Worm (Caenorhabditis elegans): ENCODE results near the gene ttr-17.

The ttr-17 gene

ce11 chrIV:11049806-11050205 is 17.0 kb downstream of the ttr-17 start, which contains the start of gene F36H1.3:
TSS of gene F36H1.3 (plus strand) at chrIV:11050128.
- no peak for TF ChIP-seq pha-2 (tag; optimal IDR thresholded peaks at IDR 0.05)

DNA sequence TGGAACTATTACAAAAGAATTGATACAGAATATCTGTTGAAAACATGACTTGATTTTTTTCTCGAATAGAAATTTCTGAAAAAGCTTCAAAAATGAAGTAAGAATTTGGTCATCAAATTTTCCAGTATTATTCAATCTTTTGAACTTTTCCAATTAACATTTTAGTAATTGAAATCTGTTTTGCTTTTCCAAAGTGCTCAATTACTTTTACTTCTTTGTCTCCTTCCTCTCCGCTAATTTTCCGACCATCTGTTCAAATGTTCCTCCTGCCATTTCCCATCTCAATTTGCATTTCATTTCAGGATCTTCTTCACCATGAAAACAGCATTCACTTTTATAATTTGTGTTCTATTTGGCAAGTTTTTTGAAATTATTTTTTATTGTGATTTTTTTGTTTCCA is 18.0 kb downstream of the ttr-17 start, which contains the start of gene F36H1.11:
F36H1.11 (plus strand) TSS at position 301 of the 400 bp plus-strand sequence.
- TF ChIP-seq tbx-2 (tag; optimal IDR thresholded peaks at IDR 0.05) (no peak), fkh-6 (tag; optimal IDR thresholded peaks at IDR 0.05) (no peak), hlh-13 (GFP tag; optimal IDR thresholded peaks at IDR 0.05) (no peak), che-1 (tag; optimal IDR thresholded peaks at IDR 0.05) (no peak), K09A11.1 (tag; optimal IDR thresholded peaks at IDR 0.05; ENCODE audit: insufficient read depth) (no peak), unc-42 (tag; optimal IDR thresholded peaks at IDR 0.05) (peak; percentile 44)

DNA sequence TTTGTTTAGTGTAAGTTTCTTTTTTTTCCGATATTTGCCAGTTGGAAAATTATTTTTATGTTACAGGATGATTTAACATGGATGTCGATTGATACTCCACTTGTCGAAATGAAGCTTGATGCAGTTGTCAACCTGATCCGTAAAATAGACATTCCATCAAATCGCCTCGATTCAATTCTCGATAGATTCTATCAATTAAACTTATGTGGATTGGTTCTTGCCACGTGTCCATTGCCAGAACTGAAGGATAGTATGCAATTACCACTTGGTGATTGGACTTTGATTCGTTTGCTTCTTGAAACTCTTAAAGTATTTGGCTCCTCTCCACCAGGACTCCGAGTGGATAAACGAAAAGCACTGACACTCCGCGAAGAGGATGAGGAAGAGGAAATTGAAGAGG is 22.4 kb downstream of the ttr-17 start:
- TF ChIP-seq ttx-3 (tag; optimal IDR thresholded peaks at IDR 0.05) (no peak), ceh-19 (GFP tag; optimal IDR thresholded peaks at IDR 0.05) (no peak), gmeb-2 (tag; optimal IDR thresholded peaks at IDR 0.05) (no peak), Y22D7AL.16 (tag; optimal IDR thresholded peaks at IDR 0.05) (no peak), dmd-4 (tag; optimal IDR thresholded peaks at IDR 0.05; ENCODE audit: borderline replicate concordance) (no peak), ceh-22 (tag; optimal IDR thresholded peaks at IDR 0.05) (no peak), lim-6 (tag; optimal IDR thresholded peaks at IDR 0.05) (no peak), npax-4 (tag; optimal IDR thresholded peaks at IDR 0.05) (no peak), sdc-2 (tag; optimal IDR thresholded peaks at IDR 0.05) (no peak), nfya-1 (tag; optimal IDR thresholded peaks at IDR 0.05) (no peak), fkh-10 (GFP tag; optimal IDR thresholded peaks at IDR 0.05) (no peak), dve-1 (tag; optimal IDR thresholded peaks at IDR 0.05) (no peak), K09A11.1 (tag; optimal IDR thresholded peaks at IDR 0.05; ENCODE audit: insufficient read depth) (no peak), ceh-24 (tag; optimal IDR thresholded peaks at IDR 0.05) (no peak)

DNA sequence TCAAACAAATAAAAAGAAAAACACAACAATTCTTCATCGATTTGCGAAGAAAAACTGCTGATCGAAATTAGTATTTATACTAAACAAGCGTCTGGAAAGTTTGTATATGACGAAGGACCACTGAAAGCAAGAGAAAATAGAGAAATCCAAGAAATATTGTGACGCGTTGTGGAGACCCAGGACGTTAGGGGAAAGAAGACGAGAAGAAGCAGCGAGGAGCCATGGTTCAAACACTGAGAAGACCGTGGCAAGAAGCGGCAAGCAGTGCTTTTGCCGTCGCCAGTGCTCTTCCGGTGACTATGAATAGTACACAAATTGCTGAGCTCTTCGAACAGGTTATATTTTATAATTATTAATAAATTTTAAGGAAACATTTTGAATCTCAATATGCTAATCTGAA is 28.2 kb downstream of the ttr-17 start:
- TF ChIP-seq ceh-9 (tag; optimal IDR thresholded peaks at IDR 0.05), result no peak
- TF ChIP-seq nfya-1 (tag; optimal IDR thresholded peaks at IDR 0.05), result peak; percentile 17
- peak; percentile 6 for TF ChIP-seq tbx-2 (tag; optimal IDR thresholded peaks at IDR 0.05)

ce11 chrIV:11038618-11038664 is 28.4 kb downstream of the ttr-17 start, which contains the start of gene kdin-1:
TSS of gene kdin-1 (plus strand) at chrIV:11038655.
- no peak for TF ChIP-seq nfya-1 (tag; optimal IDR thresholded peaks at IDR 0.05)
- TF ChIP-seq hlh-8 (tag; optimal IDR thresholded peaks at IDR 0.05), result no peak
- TF ChIP-seq ceh-31 (tag; optimal IDR thresholded peaks at IDR 0.05), result no peak
- no peak for TF ChIP-seq Y22D7AL.16 (tag; optimal IDR thresholded peaks at IDR 0.05)
- no peak for TF ChIP-seq tbx-2 (tag; optimal IDR thresholded peaks at IDR 0.05)
- no peak for TF ChIP-seq T23F11.4 (GFP tag; optimal IDR thresholded peaks at IDR 0.05)
- TF ChIP-seq madf-2 (tag; optimal IDR thresholded peaks at IDR 0.05), result no peak
- no peak for TF ChIP-seq hlh-6 (tag; optimal IDR thresholded peaks at IDR 0.05)
- TF ChIP-seq ttx-3 (tag; optimal IDR thresholded peaks at IDR 0.05), result no peak
- TF ChIP-seq eyg-1 (tag; optimal IDR thresholded peaks at IDR 0.05), result no peak
- no peak for TF ChIP-seq ceh-6 (GFP tag; optimal IDR thresholded peaks at IDR 0.05)
- no peak for TF ChIP-seq syd-9 (tag; optimal IDR thresholded peaks at IDR 0.05)
- no peak for TF ChIP-seq mec-3 (tag; optimal IDR thresholded peaks at IDR 0.05; ENCODE audit: borderline replicate concordance)

DNA sequence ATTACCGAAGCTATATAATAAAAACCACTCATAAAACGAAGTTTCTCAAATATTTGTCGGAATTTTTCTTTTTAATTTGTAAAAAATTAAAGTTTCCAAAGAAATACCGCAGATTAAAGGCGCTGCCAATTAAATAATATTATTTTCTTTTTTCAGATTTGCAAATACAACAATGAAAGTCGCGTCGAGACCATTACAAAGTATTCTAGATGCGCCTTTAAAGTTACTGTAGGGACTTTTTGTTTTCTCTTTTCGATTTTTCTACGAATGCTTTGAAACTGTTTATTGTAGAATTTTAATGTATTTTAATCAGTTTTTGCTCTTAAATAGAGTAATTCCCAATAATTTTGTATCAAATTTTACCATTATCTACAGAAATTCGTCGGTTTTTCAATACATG is 28.6 kb downstream of the ttr-17 start:
- no peak for TF ChIP-seq F13H6.1 (tag; optimal IDR thresholded peaks at IDR 0.05)
- no peak for TF ChIP-seq ceh-6 (GFP tag; optimal IDR thresholded peaks at IDR 0.05)
- TF ChIP-seq nhr-11 (tag; optimal IDR thresholded peaks at IDR 0.05), result no peak
- no peak for TF ChIP-seq syd-9 (tag; optimal IDR thresholded peaks at IDR 0.05)
- no peak for TF ChIP-seq unc-42 (tag; optimal IDR thresholded peaks at IDR 0.05)
- TF ChIP-seq ceh-31 (tag; optimal IDR thresholded peaks at IDR 0.05), result no peak
- TF ChIP-seq tbx-2 (tag; optimal IDR thresholded peaks at IDR 0.05), result no peak
- no peak for TF ChIP-seq ama-1 (optimal IDR thresholded peaks at IDR 0.05)
- no peak for TF ChIP-seq pax-1 (tag; optimal IDR thresholded peaks at IDR 0.05)
- no peak for TF ChIP-seq K09A11.1 (tag; optimal IDR thresholded peaks at IDR 0.05; ENCODE audit: insufficient read depth)

Data from whole organism, late embryonic.